Fruit fly (Drosophila melanogaster): ENCODE data around the gene CG18231.
A peak's percentile ranks its signal among the peaks of the same experiment; 100 is the strongest.

Gene CG18231

DNA sequence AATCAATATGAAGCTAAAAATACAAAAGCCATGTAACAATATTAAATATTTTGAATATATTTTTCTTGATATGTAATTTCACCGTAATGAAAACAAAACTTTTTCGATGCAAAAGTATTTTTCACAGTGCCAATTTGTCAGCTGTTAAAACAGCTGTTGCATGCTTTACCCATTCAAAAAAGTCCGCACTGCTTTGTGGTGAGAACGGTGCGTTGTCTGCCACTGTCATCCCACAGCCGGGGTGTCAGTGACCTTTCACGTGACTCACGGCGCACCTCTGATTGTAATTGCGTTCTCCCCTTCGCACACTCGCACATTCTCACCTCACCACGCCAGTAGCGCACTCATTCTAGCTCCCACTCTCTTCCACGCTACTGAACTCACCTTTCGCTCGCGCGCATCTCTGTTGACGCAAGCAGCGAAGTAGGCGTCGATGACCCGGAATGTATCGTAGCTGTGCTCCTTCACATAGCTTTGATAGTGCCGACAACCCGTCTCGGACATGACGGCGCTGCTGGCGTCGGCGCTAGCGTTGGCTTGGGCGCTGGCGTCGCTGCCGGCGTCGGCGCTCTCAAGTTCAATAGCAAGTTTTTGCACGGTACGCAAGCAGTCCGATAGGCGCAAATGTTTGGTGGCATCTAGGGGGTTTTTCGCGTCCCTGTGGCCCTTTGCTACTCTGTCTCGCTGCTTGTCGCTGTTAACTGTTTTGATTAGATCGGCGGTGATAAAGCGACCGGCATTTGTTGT is 13.9 kb downstream of the CG18231 start (continued):
- TF ChIP-seq Hmr (GFP tag; optimal IDR thresholded peaks at IDR 0.05) = peak; percentile 67
- no peak for TF ChIP-seq Dek (tag; optimal IDR thresholded peaks at IDR 0.05)
- no peak for TF ChIP-seq CG30020 (tag; optimal IDR thresholded peaks at IDR 0.05)
- TF ChIP-seq cato (GFP tag; optimal IDR thresholded peaks at IDR 0.05; ENCODE audit: borderline replicate concordance) = no peak
- no peak for TF ChIP-seq ATbp (GFP tag; optimal IDR thresholded peaks at IDR 0.05)
- no peak for TF ChIP-seq hkb (optimal IDR thresholded peaks at IDR 0.05)
- TF ChIP-seq hkb (GFP tag; IDR thresholded peaks at IDR 0.05) = 0 out of 2 replicates have a peak, but pooled peaks have one; percentile 18
- TF ChIP-seq mirr (GFP tag; optimal IDR thresholded peaks at IDR 0.05) = peak; percentile 41
- TF ChIP-seq Oli (tag; optimal IDR thresholded peaks at IDR 0.05) = peak; percentile 27
- TF ChIP-seq CG17612 (GFP tag; IDR thresholded peaks at IDR 0.05) = peak; percentile 10; the same call in 1 of the 2 replicates
- peak; percentile 42 for TF ChIP-seq bab2 (GFP tag; optimal IDR thresholded peaks at IDR 0.05)
- TF ChIP-seq Hr39 (optimal IDR thresholded peaks at IDR 0.05) = no peak
- no peak for TF ChIP-seq eve (GFP tag; optimal IDR thresholded peaks at IDR 0.05)
- no peak; the same call in 1 of the 2 replicates for TF ChIP-seq ato (GFP tag; IDR thresholded peaks at IDR 0.05; ENCODE audit: partially characterized antibody)
- no peak for TF ChIP-seq CG12219 (GFP tag; optimal IDR thresholded peaks at IDR 0.05)
- peak in 1 of 2 experiments; percentile 98 for TF ChIP-seq Hr78 (GFP tag; optimal IDR thresholded peaks at IDR 0.05)
- peak; percentile 51 for TF ChIP-seq CG10979 (tag; optimal IDR thresholded peaks at IDR 0.05)
- no peak for TF ChIP-seq Camta (GFP tag; optimal IDR thresholded peaks at IDR 0.05)
- TF ChIP-seq CG8924 (tag; optimal IDR thresholded peaks at IDR 0.05) = no peak
- peak; percentile 44 for TF ChIP-seq CG1603 (tag; optimal IDR thresholded peaks at IDR 0.05)
- no peak for TF ChIP-seq CG2875 (GFP tag; optimal IDR thresholded peaks at IDR 0.05)
- peak; percentile 21 for TF ChIP-seq Sox102F (GFP tag; optimal IDR thresholded peaks at IDR 0.05)
- no peak for TF ChIP-seq lov (optimal IDR thresholded peaks at IDR 0.05)
- TF ChIP-seq lov (GFP tag; IDR thresholded peaks at IDR 0.05) = peak; percentile 61; the same call in 1 of the 3 replicates
- no peak for TF ChIP-seq tio (GFP tag; optimal IDR thresholded peaks at IDR 0.05)
- no peak for TF ChIP-seq CTCF (GFP tag; optimal IDR thresholded peaks at IDR 0.05)
- TF ChIP-seq CG15514 (GFP tag; optimal IDR thresholded peaks at IDR 0.05) = peak; percentile 47
- TF ChIP-seq Abd-B (GFP tag; optimal IDR thresholded peaks at IDR 0.05) = no peak
- TF ChIP-seq CG43689 (GFP tag; IDR thresholded peaks at IDR 0.05) = no peak
- no peak for TF ChIP-seq CG6254 (GFP tag; optimal IDR thresholded peaks at IDR 0.05)
- no peak for TF ChIP-seq CG18011 (GFP tag; optimal IDR thresholded peaks at IDR 0.05)
- TF ChIP-seq HHEX (GFP tag; optimal IDR thresholded peaks at IDR 0.05) = peak; percentile 23
- TF ChIP-seq bowl (GFP tag; IDR thresholded peaks at IDR 0.05) = no peak
- TF ChIP-seq CG17568 (GFP tag; optimal IDR thresholded peaks at IDR 0.05) = no peak
- peak; percentile 81 for TF ChIP-seq zf30C (GFP tag; optimal IDR thresholded peaks at IDR 0.05)
- peak; percentile 38 for TF ChIP-seq CG10209 (GFP tag; optimal IDR thresholded peaks at IDR 0.05)
- TF ChIP-seq eyg (GFP tag; optimal IDR thresholded peaks at IDR 0.05) = no peak
- TF ChIP-seq emc (GFP tag; optimal IDR thresholded peaks at IDR 0.05) = peak; percentile 51
- TF ChIP-seq knrl (GFP tag; IDR thresholded peaks at IDR 0.05; ENCODE audit: partially characterized antibody) = peak; percentile 47; the same call in 2 of the 3 replicates
- TF ChIP-seq CG33557 (GFP tag; optimal IDR thresholded peaks at IDR 0.05) = no peak
- no peak for TF ChIP-seq CG4854 (GFP tag; optimal IDR thresholded peaks at IDR 0.05)
- TF ChIP-seq ems (GFP tag; optimal IDR thresholded peaks at IDR 0.05) = peak; percentile 55
- no peak for TF ChIP-seq CG16815 (GFP tag; optimal IDR thresholded peaks at IDR 0.05)
- TF ChIP-seq trh (GFP tag; optimal IDR thresholded peaks at IDR 0.05) = no peak
- TF ChIP-seq CG16813 (GFP tag; IDR thresholded peaks at IDR 0.05; ENCODE audit: partially characterized antibody) = peak; percentile 72
- no peak for TF ChIP-seq CG10321 (GFP tag; IDR thresholded peaks at IDR 0.05)
- no peak for TF ChIP-seq CG6765 (GFP tag; optimal IDR thresholded peaks at IDR 0.05)
- TF ChIP-seq lmd (GFP tag; IDR thresholded peaks at IDR 0.05) = peak; percentile 29; the same call in 1 of the 2 replicates
- TF ChIP-seq CG4328 (GFP tag; optimal IDR thresholded peaks at IDR 0.05) = no peak
